Fruit fly (Drosophila melanogaster) whole organism, embryonic: Measurements from ENCODE around the gene WRNexo.

Experiments
- B-H1 ChIP-seq: fragments of 200-800 bp; sonication (Bioruptor generic); IDR thresholded peaks from 3 replicates; pipeline ENCODE4 v1.3.6; 2022; ENCODE audit warnings: missing biosample characterization, missing genetic modification characterization
- B-H2 ChIP-seq: fragments of 200-800 bp; sonication (Bioruptor generic); optimal IDR thresholded peaks from 2 replicates; lab custom pipeline; 2018; ENCODE audit warnings: missing biosample characterization, mild to moderate bottlenecking, missing genetic modification characterization
- CG10321 ChIP-seq: fragments of 200-800 bp; sonication (Bioruptor generic); IDR thresholded peaks from 2 replicates; pipeline ENCODE4 v1.3.6; 2022; ENCODE audit warnings: missing biosample characterization, missing genetic modification characterization
- CG11456 ChIP-seq: fragments of 200-800 bp; sonication (Bioruptor generic); IDR thresholded peaks from 3 replicates; pipeline ENCODE4 v1.3.6; 2022; ENCODE audit warnings: missing biosample characterization, missing genetic modification characterization
- CG11504 ChIP-seq: fragments of 200-800 bp; sonication (Bioruptor generic); optimal IDR thresholded peaks from 3 replicates; lab custom pipeline; 2019; ENCODE audit warnings: missing biosample characterization, mild to moderate bottlenecking, missing genetic modification characterization, moderate library complexity
- CG12769 ChIP-seq: fragments of 200-800 bp; sonication (Bioruptor generic); optimal IDR thresholded peaks from 2 replicates; lab custom pipeline; 2019; ENCODE audit warnings: missing biosample characterization, mild to moderate bottlenecking, missing genetic modification characterization, moderate library complexity
- CG14014 ChIP-seq: fragments of 200-800 bp; sonication (Bioruptor generic); IDR thresholded peaks from 2 replicates; pipeline ENCODE4 v1.3.6; 2022; ENCODE audit warnings: missing biosample characterization, missing genetic modification characterization
- CG14050 ChIP-seq: fragments of 200-800 bp; sonication (Bioruptor generic); IDR thresholded peaks from 3 replicates; pipeline ENCODE4 v1.3.6; 2022; ENCODE audit warnings: missing biosample characterization, missing genetic modification characterization
- CG15514 ChIP-seq: fragments of 200-800 bp; sonication (Bioruptor generic); optimal IDR thresholded peaks from 3 replicates; lab custom pipeline; 2017; ENCODE audit warnings: missing biosample characterization, missing genetic modification characterization, mild to moderate bottlenecking, moderate library complexity, missing genetic modification reagents
- CG15601 ChIP-seq: fragments of 200-800 bp; sonication (Bioruptor generic); optimal IDR thresholded peaks from 3 replicates; lab custom pipeline; 2019; ENCODE audit warnings: missing biosample characterization, mild to moderate bottlenecking, missing genetic modification characterization, moderate library complexity
- CG32767 ChIP-seq: fragments of 200-800 bp; sonication (Bioruptor generic); IDR thresholded peaks from 2 replicates; pipeline ENCODE4 v1.3.6; 2022; ENCODE audit warnings: missing biosample characterization, missing genetic modification characterization
- CG3847 ChIP-seq: fragments of 200-800 bp; sonication (Bioruptor generic); IDR thresholded peaks from 2 replicates; pipeline ENCODE4 v1.3.6; 2022; ENCODE audit warnings: missing biosample characterization, missing genetic modification characterization
- CG4360 ChIP-seq: fragments of 200-800 bp; sonication (Bioruptor generic); IDR thresholded peaks from 2 replicates; pipeline ENCODE4 v1.3.6; 2022; ENCODE audit warnings: missing biosample characterization, missing genetic modification characterization
- CG4404 ChIP-seq: fragments of 200-800 bp; sonication (Bioruptor generic); IDR thresholded peaks from 2 replicates; pipeline ENCODE4 v1.3.6; 2022; ENCODE audit warnings: missing biosample characterization, missing genetic modification characterization
- CG7786 ChIP-seq: fragments of 200-800 bp; sonication (Bioruptor generic); optimal IDR thresholded peaks from 2 replicates; lab custom pipeline; 2016; ENCODE audit warnings: missing biosample characterization, missing genetic modification characterization
- CG8478 ChIP-seq: fragments of >200 bp; optimal IDR thresholded peaks from 2 replicates; lab custom pipeline; 2018
- CG9932 ChIP-seq: fragments of 200-800 bp; sonication (Bioruptor generic); IDR thresholded peaks from 2 replicates; pipeline ENCODE4 v1.3.6; 2022; ENCODE audit warnings: missing biosample characterization, missing genetic modification characterization
- Deaf1 ChIP-seq: fragments of 200-800 bp; optimal IDR thresholded peaks from 3 replicates; lab custom pipeline; 2019; ENCODE audit warnings: missing biosample characterization, mild to moderate bottlenecking, missing genetic modification characterization, moderate library complexity
- Dip3 ChIP-seq: fragments of 200-800 bp; sonication (Bioruptor generic); optimal IDR thresholded peaks from 3 replicates; lab custom pipeline; 2016; ENCODE audit warnings: missing biosample characterization, missing genetic modification characterization
- Med ChIP-seq: fragments of 200-800 bp; sonication (Bioruptor generic); peaks from one replicate; lab custom pipeline; 2016; ENCODE audit warnings: missing biosample characterization, missing genetic modification characterization, mild to moderate bottlenecking, inconsistent platforms, moderate library complexity
- NC2α ChIP-seq: fragments of 200-800 bp; sonication (Bioruptor generic); optimal IDR thresholded peaks from 2 replicates; lab custom pipeline; 2016; ENCODE audit warnings: missing biosample characterization, missing genetic modification characterization
- Nf-YA ChIP-seq: fragments of 200-800 bp; sonication (Bioruptor generic); IDR thresholded peaks from 2 replicates; pipeline ENCODE4 v1.3.6; 2022; ENCODE audit warnings: missing biosample characterization, missing genetic modification characterization
- Pdp1 ChIP-seq, 2 experiments: fragments of 200-800 bp; sonication (Bioruptor generic); optimal IDR thresholded peaks; 3 replicates each; lab custom pipeline; 2016; ENCODE audit warnings: missing biosample characterization in 2 of 2, missing genetic modification characterization in 2 of 2, mild to moderate bottlenecking in 1 of 2, moderate library complexity in 1 of 2
- Ptx1 ChIP-seq: fragments of 200-800 bp; sonication (Bioruptor generic); IDR thresholded peaks from 2 replicates; pipeline ENCODE4 v1.3.6; 2022; ENCODE audit warnings: missing biosample characterization, missing genetic modification characterization
- aop ChIP-seq: fragments of 200-800 bp; sonication (Bioruptor generic); IDR thresholded peaks from 2 replicates; pipeline ENCODE4 v1.3.6; 2022; ENCODE audit warnings: missing biosample characterization, missing genetic modification characterization
- az2 ChIP-seq: fragments of 200-800 bp; sonication (Bioruptor generic); optimal IDR thresholded peaks from 3 replicates; lab custom pipeline; 2016; ENCODE audit warnings: missing biosample characterization, missing genetic modification characterization
- cas ChIP-seq: fragments of 200-800 bp; sonication (Bioruptor generic); IDR thresholded peaks from 2 replicates; pipeline ENCODE4 v1.3.6; 2022; ENCODE audit warnings: missing biosample characterization, missing genetic modification characterization
- chif ChIP-seq, 2 experiments: fragments of 200-800 bp; sonication (Bioruptor generic); optimal IDR thresholded peaks; 3 replicates each; lab custom pipeline; 2016; ENCODE audit warnings: missing biosample characterization in 2 of 2, missing genetic modification characterization in 2 of 2
- crol ChIP-seq: fragments of 200-800 bp; sonication (Bioruptor generic); IDR thresholded peaks from 2 replicates; pipeline ENCODE4 v1.3.6; 2022; ENCODE audit warnings: missing biosample characterization, missing genetic modification characterization
- cwo ChIP-seq: fragments of 200-800 bp; sonication (Bioruptor generic); optimal IDR thresholded peaks from 3 replicates; lab custom pipeline; 2017; ENCODE audit warnings: missing biosample characterization, missing genetic modification characterization, mild to moderate bottlenecking, moderate library complexity, missing genetic modification reagents
- dati ChIP-seq: fragments of 200-800 bp; sonication (Bioruptor generic); IDR thresholded peaks from 2 replicates; pipeline ENCODE4 v1.3.6; 2022; ENCODE audit warnings: missing biosample characterization, missing genetic modification characterization
- dm ChIP-seq: fragments of 200-800 bp; sonication (Bioruptor generic); optimal IDR thresholded peaks from 3 replicates; lab custom pipeline; 2016; ENCODE audit warnings: missing biosample characterization, missing genetic modification characterization
- fd102C ChIP-seq: fragments of 200-800 bp; sonication (Bioruptor generic); optimal IDR thresholded peaks from 2 replicates; lab custom pipeline; 2018; ENCODE audit warnings: missing biosample characterization, mild to moderate bottlenecking, missing genetic modification characterization, moderate library complexity
- gsb-n ChIP-seq: fragments of 200-800 bp; sonication (Bioruptor generic); optimal IDR thresholded peaks from 3 replicates; lab custom pipeline; 2018; ENCODE audit warnings: missing biosample characterization, mild to moderate bottlenecking, missing genetic modification characterization
- jing ChIP-seq: fragments of 200-800 bp; sonication (Bioruptor generic); optimal IDR thresholded peaks from 2 replicates; lab custom pipeline; 2018; ENCODE audit warnings: missing biosample characterization, mild to moderate bottlenecking, missing genetic modification characterization
- lola ChIP-seq, 3 experiments: fragments of >200 bp in 2 of 3; fragments of 200-800 bp in 1 of 3; sonication (Bioruptor generic) in 1 of 3; optimal IDR thresholded peaks; 2 replicates each; lab custom pipeline; 2017 to 2019; ENCODE audit warnings: missing biosample characterization in 3 of 3, missing genetic modification characterization in 3 of 3, mild to moderate bottlenecking in 1 of 3, moderate library complexity in 1 of 3
- lov ChIP-seq, 2 experiments: fragments of 200-800 bp in 1 of 2; fragments of >200 bp in 1 of 2; sonication (Bioruptor generic) in 1 of 2; IDR thresholded peaks in 1 of 2; optimal IDR thresholded peaks in 1 of 2; 2 replicates in 1 of 2; 3 replicates in 1 of 2; pipeline versions ENCODE4 v1.3.6 to Lab custom; 2017 to 2022; ENCODE audit warnings: missing biosample characterization in 1 of 2, missing genetic modification characterization in 1 of 2
- otp ChIP-seq: fragments of 200-800 bp; sonication (Bioruptor generic); IDR thresholded peaks from 3 replicates; pipeline ENCODE4, ENCODE4 v1.3.6; 2022; ENCODE audit warnings: missing biosample characterization, missing genetic modification characterization
- salm ChIP-seq: fragments of 200-800 bp; sonication (Bioruptor generic); optimal IDR thresholded peaks from 2 replicates; lab custom pipeline; 2018; ENCODE audit warnings: missing biosample characterization, mild to moderate bottlenecking, missing genetic modification characterization
- sob ChIP-seq: fragments of 200-800 bp; sonication (Bioruptor generic); IDR thresholded peaks from 2 replicates; pipeline ENCODE4 v1.3.6; 2022; ENCODE audit warnings: missing biosample characterization, missing genetic modification characterization
- tap ChIP-seq: fragments of 200-800 bp; optimal IDR thresholded peaks from 3 replicates; lab custom pipeline; 2019; ENCODE audit warnings: missing biosample characterization, mild to moderate bottlenecking, missing genetic modification characterization, moderate library complexity
- tll ChIP-seq, 2 experiments: fragments of 200-800 bp in 1 of 2; fragments of >200 bp in 1 of 2; sonication (Bioruptor generic) in 1 of 2; optimal IDR thresholded peaks; 2 replicates each; lab custom pipeline; 2017 to 2019; ENCODE audit warnings: missing biosample characterization in 2 of 2, missing genetic modification characterization in 2 of 2, mild to moderate bottlenecking in 1 of 2, moderate library complexity in 1 of 2
- toy ChIP-seq: fragments of 200-800 bp; sonication (Bioruptor generic); IDR thresholded peaks from 2 replicates; pipeline ENCODE4 v1.3.6; 2022; ENCODE audit warnings: missing biosample characterization, missing genetic modification characterization
- yki ChIP-seq: fragments of >200 bp; optimal IDR thresholded peaks from 3 replicates; lab custom pipeline; 2018
- zfh2 ChIP-seq: fragments of 200-800 bp; sonication (Bioruptor generic); optimal IDR thresholded peaks from 2 replicates; lab custom pipeline; 2016; ENCODE audit warnings: missing biosample characterization, missing genetic modification characterization

Gene WRNexo

DNA sequence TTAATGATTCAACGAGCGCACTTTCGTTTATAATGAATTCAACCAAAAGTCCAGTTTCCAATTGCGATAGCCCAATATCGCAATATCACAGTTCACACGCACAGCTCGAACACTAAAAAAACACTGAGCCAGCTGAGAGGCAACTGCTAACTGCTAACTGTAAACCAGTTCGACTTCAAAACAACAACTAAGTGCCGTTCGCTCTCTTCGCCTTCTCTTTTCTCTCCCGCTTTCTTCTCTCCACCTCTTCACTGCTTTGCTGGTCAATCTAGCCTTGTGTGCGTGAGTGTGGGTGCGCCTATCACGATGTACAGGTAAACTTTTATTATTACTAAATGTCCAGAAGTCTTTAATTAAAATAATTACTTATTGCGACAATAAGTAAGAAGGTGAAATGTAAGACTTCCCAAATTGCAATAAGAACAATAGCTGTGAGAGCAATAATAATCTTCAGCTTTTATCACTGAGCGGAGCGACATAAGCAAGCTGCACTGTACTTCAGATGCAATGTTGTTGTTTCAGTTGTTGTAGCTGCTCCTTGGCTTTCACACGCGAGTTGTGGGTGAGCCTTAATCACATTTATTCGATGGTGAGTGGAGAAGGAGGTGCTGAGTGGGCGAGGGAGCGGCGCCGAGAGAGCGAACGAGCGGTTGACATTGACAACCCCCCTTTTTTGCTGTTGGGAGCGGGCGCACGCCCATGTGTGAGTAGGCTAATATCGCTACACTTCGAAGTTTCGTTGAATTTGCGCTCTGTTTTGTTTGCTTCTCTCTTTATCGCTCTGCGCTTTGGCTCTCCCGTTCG lies 31.0 kb upstream of the WRNexo start, which contains the start of gene Vti1b (continued):
- peak; percentile 82 for TF ChIP-seq CG4360 (GFP tag; lab: Robert Waterston, UW)
- TF ChIP-seq CG14014 (GFP tag; lab: Robert Waterston, UW): peak; percentile 90
- TF ChIP-seq CG15514 (GFP tag; lab: Kevin White, UChicago): peak; percentile 78
- TF ChIP-seq CG32767 (GFP tag; lab: Robert Waterston, UW): peak; percentile 92
- peak; percentile 85 for TF ChIP-seq salm (tag; lab: Kevin White, UChicago)

DNA sequence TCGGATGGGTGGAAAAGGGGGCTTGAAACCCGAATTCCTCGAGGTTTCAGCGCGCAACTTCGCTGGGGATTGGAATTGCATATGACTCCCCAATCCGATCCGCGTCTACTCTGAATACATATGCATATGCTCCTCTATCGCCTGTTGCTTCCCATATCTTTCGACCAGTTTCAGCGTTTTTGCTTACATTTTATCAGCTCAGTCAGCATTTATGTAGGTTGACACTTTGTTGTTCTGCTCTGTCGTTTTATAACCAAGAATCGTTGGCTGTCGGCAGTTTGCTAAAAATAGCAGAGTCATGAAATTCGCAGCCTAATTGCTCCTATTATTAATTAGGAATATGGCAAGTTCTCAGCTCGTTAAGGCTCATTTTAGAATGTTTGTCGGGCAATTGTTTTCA lies 29.7 kb upstream of the WRNexo start:
- TF ChIP-seq tap (no peak), Med (GFP tag; lab: Kevin White, UChicago) (peak; percentile 38), gsb-n (tag; lab: Kevin White, UChicago) (no peak), CG7786 (GFP tag; lab: Kevin White, UChicago) (no peak), zfh2 (no peak), CG11504 (tag; lab: Kevin White, UChicago) (no peak)
- TF ChIP-seq, all 482 proteins: peak for 1

DNA sequence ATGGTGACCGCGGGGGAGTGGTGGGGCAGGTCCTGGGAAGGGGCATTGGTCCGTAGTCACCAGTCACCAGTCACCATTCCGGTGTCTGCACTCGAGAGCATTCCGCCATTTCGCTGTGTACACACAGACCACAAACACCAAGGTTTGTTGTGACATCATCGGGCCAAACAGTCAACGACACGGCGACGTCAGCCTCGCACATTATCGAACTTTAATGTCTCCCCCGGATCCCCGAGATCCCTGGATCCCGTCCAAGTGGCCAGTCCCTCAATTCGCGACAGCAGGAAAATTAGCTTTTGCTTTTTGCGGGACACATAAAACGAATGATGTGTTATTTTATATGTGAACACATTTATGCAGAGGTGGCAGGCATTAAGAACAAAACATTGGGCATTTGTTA lies 28.9 kb upstream of the WRNexo start:
- TF ChIP-seq cas (GFP tag; lab: Robert Waterston, UW) (no peak), Pdp1 (GFP tag; optimal IDR thresholded peaks at IDR 0.05; lab: Kevin White, UChicago) (peak in 1 of 2 experiments; percentile 20), CG12769 (tag; lab: Kevin White, UChicago) (peak; percentile 91), aop (GFP tag; lab: Robert Waterston, UW) (no peak), CG11456 (GFP tag; lab: Robert Waterston, UW) (0 out of 3 replicates have a peak, but pooled peaks have one; percentile 43), crol (GFP tag; lab: Robert Waterston, UW) (peak; percentile 39; the same call in 1 of the 2 replicates)

DNA sequence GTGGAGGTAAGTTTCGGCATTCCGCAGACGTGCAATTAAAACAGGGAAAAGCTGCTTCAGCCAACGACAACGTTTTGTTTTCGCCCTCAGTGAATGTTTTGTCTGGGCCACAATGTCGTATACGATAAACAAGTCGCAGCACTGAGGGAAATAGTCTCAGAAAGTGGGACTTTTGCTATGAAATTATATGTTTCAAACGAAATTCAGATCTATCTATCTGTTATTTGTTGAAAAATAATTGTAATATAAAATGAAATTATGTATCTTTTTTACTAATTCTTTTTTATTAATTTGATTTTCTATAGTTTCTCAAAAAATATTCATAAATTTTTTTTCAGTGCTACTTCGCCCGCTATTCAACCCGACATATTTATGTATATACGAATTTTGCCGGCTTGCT lies 27.5 kb upstream of the WRNexo start:
- TF ChIP-seq dm (GFP tag; lab: Kevin White, UChicago) (no peak), Dip3 (GFP tag; lab: Kevin White, UChicago) (no peak), lola (GFP tag; optimal IDR thresholded peaks at IDR 0.05; lab: Kevin White, UChicago) (peak in 1 of 3 experiments; percentile 39), cwo (GFP tag; lab: Kevin White, UChicago) (no peak), Deaf1 (tag; lab: Kevin White, UChicago) (no peak), CG10321 (no peak), Nf-YA (GFP tag; lab: Robert Waterston, UW) (no peak), yki (no peak), Ptx1 (peak; percentile 59), tll (GFP tag; optimal IDR thresholded peaks at IDR 0.05; lab: Kevin White, UChicago) (no peak), B-H2 (GFP tag; lab: Kevin White, UChicago) (no peak), toy (GFP tag; lab: Robert Waterston, UW) (no peak), CG14050 (GFP tag; lab: Robert Waterston, UW) (no peak), chif (GFP tag; optimal IDR thresholded peaks at IDR 0.05; lab: Kevin White, UChicago) (no peak), CG15601 (tag; lab: Kevin White, UChicago) (no peak), CG4404 (no peak), az2 (peak; percentile 45), NC2α (GFP tag; lab: Kevin White, UChicago) (no peak), CG8478 (lab: Kevin White, UChicago) (no peak), fd102C (GFP tag; lab: Kevin White, UChicago) (no peak), CG9932 (GFP tag; lab: Robert Waterston, UW) (peak; percentile 73), jing (GFP tag; lab: Kevin White, UChicago) (no peak), B-H1 (GFP tag; lab: Robert Waterston, UW) (no peak), CG3847 (GFP tag; lab: Robert Waterston, UW) (peak; percentile 38; the same call in 1 of the 2 replicates), CG32767 (GFP tag; lab: Robert Waterston, UW) (0 out of 2 replicates have a peak, but pooled peaks have one; percentile 47), dati (no peak), sob (GFP tag; lab: Robert Waterston, UW) (peak; percentile 45; the same call in 1 of the 2 replicates), lov (optimal IDR thresholded peaks at IDR 0.05; lab: Kevin White, UChicago) (no peak), lov (GFP tag; IDR thresholded peaks at IDR 0.05; lab: Robert Waterston, UW) (no peak), otp (no peak)
